Fruit fly (Drosophila melanogaster): Measurements from ENCODE around the gene CG2061.

DNA sequence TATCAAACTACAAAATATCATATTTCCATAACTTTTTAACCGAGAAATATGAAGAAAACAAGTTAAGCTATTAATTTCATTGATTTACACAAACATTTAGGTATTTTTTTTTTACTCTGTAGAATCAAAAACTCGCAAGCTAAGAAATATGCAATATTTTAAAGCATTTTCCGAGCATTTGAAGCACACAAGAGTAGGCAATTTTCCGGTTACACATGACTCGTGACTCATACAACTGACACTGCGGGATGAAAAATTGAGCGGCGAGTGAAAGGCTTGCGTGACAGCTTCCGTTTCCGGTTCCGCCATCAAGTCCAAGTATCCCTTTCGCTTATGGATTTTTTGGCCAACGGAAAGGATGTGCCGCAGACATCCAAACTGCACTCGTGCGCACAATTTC lies 4.9 kb upstream of the CG2061 start:
- TF ChIP-seq CTCF (optimal IDR thresholded peaks at IDR 0.05) = no peak
- TF ChIP-seq CG8478 (optimal IDR thresholded peaks at IDR 0.05) = no peak

Data from S2 (cell line).